Worm (Caenorhabditis elegans) whole organism, L1 larva: Measurements from ENCODE around the gene appg-2.

Source experiments
- C04F5.9 ChIP-seq: sonication (generic microtip); optimal IDR thresholded peaks from 2 replicates; lab custom pipeline; 2016; ENCODE audit warnings: missing genetic modification characterization, missing compliant biosample characterization
- F16B12.6 ChIP-seq: fragments of 150-350 bp; optimal IDR thresholded peaks from 2 replicates; lab custom pipeline; 2014; ENCODE audit warnings: missing biosample characterization, missing genetic modification characterization
- aly-2 ChIP-seq: fragments of 150-350 bp; optimal IDR thresholded peaks from 2 replicates; lab custom pipeline; 2014; ENCODE audit warnings: missing biosample characterization, missing genetic modification characterization
- blmp-1 ChIP-seq: fragments of 150-350 bp; optimal IDR thresholded peaks from 2 replicates; lab custom pipeline; 2014; ENCODE audit warnings: missing biosample characterization, missing genetic modification characterization
- ceh-63 ChIP-seq: fragments of 200-800 bp; sonication (Bioruptor generic); optimal IDR thresholded peaks from 2 replicates; lab custom pipeline; 2018; ENCODE audit warnings: mild to moderate bottlenecking, missing genetic modification characterization, missing compliant biosample characterization
- ceh-8 ChIP-seq: fragments of 200-800 bp; sonication (Bioruptor generic); optimal IDR thresholded peaks from 2 replicates; lab custom pipeline; 2018; ENCODE audit warnings: mild to moderate bottlenecking, missing genetic modification characterization, moderate library complexity, missing compliant biosample characterization
- ceh-82 ChIP-seq, 3 experiments: fragments of 150-350 bp in 1 of 3; sonication (generic microtip) in 2 of 3; optimal IDR thresholded peaks; 2 replicates each; lab custom pipeline; 2014 to 2017; ENCODE audit warnings: missing biosample characterization in 3 of 3, missing genetic modification characterization in 3 of 3
- ceh-88 ChIP-seq: fragments of 200-800 bp; sonication (Bioruptor generic); IDR thresholded peaks from 2 replicates; pipeline ENCODE4 v1.3.6; 2022; ENCODE audit warnings: missing genetic modification characterization, missing compliant biosample characterization
- ces-1 ChIP-seq: fragments of 150-350 bp; optimal IDR thresholded peaks from 2 replicates; lab custom pipeline; 2014; ENCODE audit warnings: missing biosample characterization, missing genetic modification reagents, missing genetic modification characterization
- dpl-1 ChIP-seq, 3 experiments: fragments of 150-350 bp in 2 of 3; sonication (generic microtip) in 1 of 3; optimal IDR thresholded peaks; 2 replicates each; lab custom pipeline; 2014 to 2017; ENCODE audit warnings: missing biosample characterization in 3 of 3, missing genetic modification characterization in 3 of 3, missing genetic modification reagents in 3 of 3
- dsc-1 ChIP-seq: sonication (generic microtip); optimal IDR thresholded peaks from 2 replicates; lab custom pipeline; 2016; ENCODE audit warnings: mild to moderate bottlenecking, missing genetic modification characterization, missing compliant biosample characterization
- efl-1 ChIP-seq, 4 experiments: fragments of 150-350 bp; optimal IDR thresholded peaks in 3 of 4; peaks in 1 of 4; 1 replicate in 1 of 4; 2 replicates in 3 of 4; lab custom pipeline; 2014; ENCODE audit warnings: missing biosample characterization in 2 of 4, missing genetic modification characterization in 2 of 4, missing genetic modification reagents in 2 of 4
- egl-27 ChIP-seq, 2 experiments: fragments of 150-350 bp in 1 of 2; sonication (generic microtip); optimal IDR thresholded peaks; 3 replicates each; lab custom pipeline; 2017 to 2018; ENCODE audit warnings: missing biosample characterization in 2 of 2, missing genetic modification characterization in 2 of 2, missing genetic modification reagents in 2 of 2
- fkh-8 ChIP-seq: sonication (generic microtip); optimal IDR thresholded peaks from 2 replicates; lab custom pipeline; 2016; ENCODE audit warnings: mild to moderate bottlenecking, missing genetic modification characterization, missing compliant biosample characterization
- fos-1 ChIP-seq: fragments of 150-350 bp; optimal IDR thresholded peaks from 2 replicates; lab custom pipeline; 2014; ENCODE audit warnings: missing biosample characterization, missing genetic modification characterization
- irx-1 ChIP-seq: sonication (generic microtip); optimal IDR thresholded peaks from 2 replicates; lab custom pipeline; 2016; ENCODE audit warnings: missing genetic modification characterization, missing compliant biosample characterization
- jun-1 ChIP-seq: fragments of 150-350 bp; optimal IDR thresholded peaks from 2 replicates; lab custom pipeline; 2014; ENCODE audit warnings: missing biosample characterization, missing genetic modification reagents, missing genetic modification characterization
- lin-14 ChIP-seq: fragments of 200-800 bp; sonication (Bioruptor generic); optimal IDR thresholded peaks from 2 replicates; lab custom pipeline; 2018; ENCODE audit warnings: mild to moderate bottlenecking, missing genetic modification characterization, moderate library complexity, missing compliant biosample characterization
- lin-15B ChIP-seq: fragments of 150-350 bp; sonication (generic microtip); optimal IDR thresholded peaks from 3 replicates; lab custom pipeline; 2014; ENCODE audit warnings: missing biosample characterization, missing genetic modification characterization
- lin-35 ChIP-seq, 2 experiments: fragments of 150-350 bp; optimal IDR thresholded peaks; 2 replicates each; lab custom pipeline; 2014; ENCODE audit warnings: missing biosample characterization in 2 of 2, missing genetic modification characterization in 2 of 2, missing genetic modification reagents in 2 of 2
- lin-39 ChIP-seq: fragments of 150-350 bp; optimal IDR thresholded peaks from 2 replicates; lab custom pipeline; 2014; ENCODE audit warnings: missing biosample characterization, missing genetic modification reagents, missing genetic modification characterization
- mab-9 ChIP-seq: fragments of 200-800 bp; sonication (Bioruptor generic); IDR thresholded peaks from 2 replicates; pipeline ENCODE4 v1.3.6; 2022; ENCODE audit warnings: missing genetic modification reagents, missing genetic modification characterization, missing compliant biosample characterization
- nhr-11 ChIP-seq: fragments of 150-350 bp; optimal IDR thresholded peaks from 2 replicates; lab custom pipeline; 2014; ENCODE audit warnings: missing biosample characterization, missing genetic modification characterization
- nhr-12 ChIP-seq: sonication (generic microtip); optimal IDR thresholded peaks from 2 replicates; lab custom pipeline; 2017; ENCODE audit warnings: missing biosample characterization, missing genetic modification characterization
- nhr-19 ChIP-seq: fragments of 200-800 bp; sonication (Bioruptor generic); conservative IDR thresholded peaks from 2 replicates; pipeline ENCODE4 v1.3.6; 2022; ENCODE audit warnings: missing genetic modification characterization, missing compliant biosample characterization
- nhr-237 ChIP-seq: fragments of 150-350 bp; optimal IDR thresholded peaks from 2 replicates; lab custom pipeline; 2014; ENCODE audit warnings: missing biosample characterization, missing genetic modification characterization
- nhr-47 ChIP-seq: sonication (generic microtip); optimal IDR thresholded peaks from 2 replicates; lab custom pipeline; 2016; ENCODE audit warnings: mild to moderate bottlenecking, missing genetic modification characterization, moderate library complexity, missing compliant biosample characterization
- nhr-71 ChIP-seq: sonication (generic microtip); optimal IDR thresholded peaks from 2 replicates; lab custom pipeline; 2016; ENCODE audit warnings: mild to moderate bottlenecking, missing genetic modification characterization, moderate library complexity, missing compliant biosample characterization
- nhr-76 ChIP-seq: sonication (generic microtip); optimal IDR thresholded peaks from 2 replicates; lab custom pipeline; 2017; ENCODE audit warnings: missing biosample characterization, missing genetic modification characterization
- nhr-77 ChIP-seq: fragments of 150-350 bp; optimal IDR thresholded peaks from 2 replicates; lab custom pipeline; 2014; ENCODE audit warnings: missing biosample characterization, missing genetic modification characterization
- nhr-85 ChIP-seq: sonication (generic microtip); peaks from one replicate; lab custom pipeline; 2016; ENCODE audit warnings: missing genetic modification characterization, inconsistent platforms, missing compliant biosample characterization
- nhr-90 ChIP-seq: sonication (generic microtip); optimal IDR thresholded peaks from 2 replicates; lab custom pipeline; 2016; ENCODE audit warnings: mild to moderate bottlenecking, missing genetic modification characterization, missing compliant biosample characterization; ENCODE audit not compliant: poor library complexity
- pag-3 ChIP-seq: sonication (generic microtip); optimal IDR thresholded peaks from 2 replicates; lab custom pipeline; 2017; ENCODE audit warnings: missing genetic modification characterization, mild to moderate bottlenecking, missing compliant biosample characterization, antibody characterized with exemption, borderline replicate concordance; ENCODE audit not compliant: insufficient read depth
- rnt-1 ChIP-seq: sonication (generic microtip); optimal IDR thresholded peaks from 2 replicates; lab custom pipeline; 2016; ENCODE audit warnings: mild to moderate bottlenecking, missing genetic modification characterization, moderate library complexity, missing compliant biosample characterization
- snpc-4 ChIP-seq: fragments of 150-350 bp; optimal IDR thresholded peaks from 2 replicates; lab custom pipeline; 2014; ENCODE audit warnings: missing biosample characterization, missing genetic modification characterization
- snu-23 ChIP-seq: sonication (generic microtip); optimal IDR thresholded peaks from 2 replicates; lab custom pipeline; 2016; ENCODE audit warnings: missing genetic modification characterization, missing compliant biosample characterization
- sptf-1 ChIP-seq: fragments of 150-350 bp; optimal IDR thresholded peaks from 2 replicates; lab custom pipeline; 2014; ENCODE audit warnings: missing biosample characterization, missing genetic modification characterization
- sup-37 ChIP-seq: fragments of 200-800 bp; sonication (Bioruptor generic); optimal IDR thresholded peaks from 2 replicates; lab custom pipeline; 2018; ENCODE audit warnings: mild to moderate bottlenecking, missing genetic modification characterization, missing compliant biosample characterization
- swsn-7 ChIP-seq: sonication (generic microtip); optimal IDR thresholded peaks from 2 replicates; lab custom pipeline; 2016; ENCODE audit warnings: missing genetic modification characterization, missing compliant biosample characterization
- tbx-2 ChIP-seq: sonication (generic microtip); optimal IDR thresholded peaks from 2 replicates; lab custom pipeline; 2016; ENCODE audit warnings: missing genetic modification characterization, missing compliant biosample characterization
- unc-130 ChIP-seq: fragments of 150-350 bp; optimal IDR thresholded peaks from 2 replicates; lab custom pipeline; 2017; ENCODE audit warnings: missing biosample characterization, missing genetic modification characterization, inconsistent platforms
- unc-30 ChIP-seq: sonication (generic microtip); optimal IDR thresholded peaks from 2 replicates; lab custom pipeline; 2017; ENCODE audit warnings: missing biosample characterization, missing genetic modification characterization
- unc-62 ChIP-seq: fragments of 150-350 bp; optimal IDR thresholded peaks from 2 replicates; lab custom pipeline; 2014; ENCODE audit warnings: missing biosample characterization, missing genetic modification reagents, missing genetic modification characterization
- unc-98 ChIP-seq: fragments of 200-800 bp; sonication (Bioruptor generic); IDR thresholded peaks from 2 replicates; pipeline ENCODE4 v1.3.6; 2022; ENCODE audit warnings: missing genetic modification characterization, missing compliant biosample characterization
- xbp-1 ChIP-seq: sonication (generic microtip); optimal IDR thresholded peaks from 2 replicates; lab custom pipeline; 2016; ENCODE audit warnings: missing genetic modification characterization, missing compliant biosample characterization
- zip-4 ChIP-seq: fragments of 200-800 bp; sonication (Bioruptor generic); optimal IDR thresholded peaks from 2 replicates; lab custom pipeline; 2018; ENCODE audit warnings: mild to moderate bottlenecking, missing genetic modification characterization, moderate library complexity, missing compliant biosample characterization
- ztf-11 ChIP-seq, 2 experiments: sonication (generic microtip); optimal IDR thresholded peaks; 2 replicates each; lab custom pipeline; 2016 to 2017; ENCODE audit warnings: missing genetic modification characterization in 2 of 2, missing biosample characterization in 1 of 2, missing compliant biosample characterization in 1 of 2
- ztf-4 ChIP-seq: fragments of 150-350 bp; optimal IDR thresholded peaks from 2 replicates; lab custom pipeline; 2014; ENCODE audit warnings: missing biosample characterization, missing genetic modification characterization

appg-2 gene

DNA sequence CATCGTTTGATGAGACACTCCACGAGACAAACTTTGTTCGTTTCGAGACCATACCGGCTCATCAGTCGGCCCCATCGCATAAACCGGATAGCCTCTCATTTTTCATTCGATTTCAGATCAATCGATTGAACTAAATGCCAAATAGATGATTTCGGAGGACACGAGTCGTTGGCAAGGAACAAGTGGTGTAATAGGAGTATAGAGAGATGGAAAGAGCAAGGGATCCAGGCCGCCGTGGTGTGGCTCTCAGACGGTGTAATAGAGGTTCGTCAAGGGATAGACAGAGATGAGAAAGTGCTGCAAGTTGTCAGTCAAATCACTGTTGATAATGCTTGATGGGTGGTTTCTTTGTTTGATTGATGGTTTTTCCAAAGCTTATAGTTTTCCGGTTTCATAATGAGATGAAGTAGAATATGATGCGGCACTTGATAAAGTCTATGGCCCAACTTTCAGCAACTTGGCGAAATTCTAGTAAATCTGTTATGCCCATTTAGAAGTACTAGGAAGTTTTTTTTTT is 17.4 kb upstream of the appg-2 start, which contains the start of gene sgn-1:
Gene sgn-1, minus strand, starts transcription at position 220 of the 517 bp plus-strand sequence.
- TF ChIP-seq unc-62 (GFP tag; lab: Kevin White, UChicago), result no peak
- no peak for TF ChIP-seq aly-2 (tag; lab: Kevin White, UChicago)
- TF ChIP-seq swsn-7, result no peak
- TF ChIP-seq lin-14 (GFP tag; lab: Kevin White, UChicago), result peak; percentile 39
- TF ChIP-seq ceh-8 (GFP tag; lab: Kevin White, UChicago), result no peak
- TF ChIP-seq nhr-237 (tag; lab: Kevin White, UChicago), result no peak
- no peak for TF ChIP-seq lin-35 (GFP tag; optimal IDR thresholded peaks at IDR 0.05; lab: Kevin White, UChicago)
- TF ChIP-seq snpc-4 (tag; lab: Kevin White, UChicago), result no peak
- no peak for TF ChIP-seq jun-1 (tag; lab: Kevin White, UChicago)
- no peak for TF ChIP-seq ceh-63 (GFP tag; lab: Kevin White, UChicago)
- peak; percentile 24 for TF ChIP-seq dsc-1 (tag; lab: Kevin White, UChicago)
- TF ChIP-seq unc-98 (GFP tag; lab: Robert Waterston, UW), result no peak
- no peak for TF ChIP-seq unc-130 (tag; lab: Kevin White, UChicago)
- no peak for TF ChIP-seq zip-4 (GFP tag; lab: Kevin White, UChicago)
- no peak for TF ChIP-seq C04F5.9 (tag; lab: Kevin White, UChicago)
- TF ChIP-seq pag-3 (tag; lab: Kevin White, UChicago), result peak; percentile 17
- TF ChIP-seq sptf-1 (tag; lab: Kevin White, UChicago), result no peak
- TF ChIP-seq nhr-11, result no peak
- peak; percentile 14 for TF ChIP-seq nhr-71
- TF ChIP-seq rnt-1 (tag; lab: Kevin White, UChicago), result peak; percentile 58
- TF ChIP-seq lin-39, result no peak
- no peak for TF ChIP-seq irx-1

DNA sequence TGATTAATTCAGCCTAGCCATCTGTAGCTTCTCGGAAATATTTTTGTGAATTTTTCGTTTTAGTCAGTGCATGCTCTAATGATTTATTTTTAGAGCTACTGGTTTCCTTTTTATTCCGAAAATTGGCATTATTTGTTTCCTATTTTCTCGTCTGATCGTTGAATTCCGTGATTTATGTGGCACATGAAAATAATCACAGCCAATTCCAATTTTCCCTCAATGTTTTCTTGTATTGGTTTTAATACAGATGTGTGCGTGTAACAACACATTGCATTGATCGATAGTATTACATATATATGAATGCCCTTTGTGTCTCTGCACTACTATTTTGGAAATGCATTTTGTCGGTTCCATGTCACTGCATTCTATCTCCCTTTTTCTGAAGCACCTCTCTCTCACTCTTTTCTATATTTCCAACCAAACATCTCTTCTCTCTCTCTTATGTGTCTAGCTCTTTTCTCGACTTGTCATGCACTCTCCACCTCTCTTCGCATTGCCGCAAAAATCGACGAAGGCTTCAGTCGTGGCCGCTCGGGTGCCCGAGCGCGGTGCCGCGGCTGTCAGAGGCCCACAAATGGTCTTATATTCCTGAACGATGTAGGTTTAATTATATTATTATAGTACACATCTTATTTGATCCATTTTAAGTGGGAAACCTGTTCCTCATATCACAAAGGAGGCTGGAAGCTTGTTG is 16.5 kb upstream of the appg-2 start:
- TF ChIP-seq xbp-1 (tag; lab: Kevin White, UChicago) (peak; percentile 3), efl-1 (optimal IDR thresholded peaks at IDR 0.05; lab: Kevin White, UChicago) (peak; percentile 28 to 57), efl-1 (GFP tag; optimal IDR thresholded peaks at IDR 0.05 in 1 of 2; lab: Kevin White, UChicago) (no peak), ztf-11 (tag; optimal IDR thresholded peaks at IDR 0.05; lab: Kevin White, UChicago) (no peak), lin-39 (no peak), nhr-47 (tag; lab: Kevin White, UChicago) (peak; percentile 27), ztf-4 (tag; lab: Kevin White, UChicago) (no peak), blmp-1 (tag; lab: Kevin White, UChicago) (no peak), nhr-85 (tag; lab: Kevin White, UChicago) (no peak), nhr-77 (tag; lab: Kevin White, UChicago) (no peak), nhr-71 (peak; percentile 52), fos-1 (tag; lab: Kevin White, UChicago) (peak; percentile 24), unc-98 (GFP tag; lab: Robert Waterston, UW) (no peak), fkh-8 (tag; lab: Kevin White, UChicago) (peak; percentile 32), nhr-76 (no peak), unc-130 (tag; lab: Kevin White, UChicago) (no peak), irx-1 (no peak), nhr-19 (GFP tag; lab: Robert Waterston, UW) (no peak), nhr-12 (tag; lab: Kevin White, UChicago) (no peak), dpl-1 (GFP tag; optimal IDR thresholded peaks at IDR 0.05; lab: Kevin White, UChicago) (peak in 1 of 3 experiments; percentile 26), snpc-4 (tag; lab: Kevin White, UChicago) (no peak), F16B12.6 (tag; lab: Kevin White, UChicago) (peak; percentile 5), tbx-2 (no peak), pag-3 (tag; lab: Kevin White, UChicago) (no peak), mab-9 (GFP tag; lab: Robert Waterston, UW) (no peak), dsc-1 (tag; lab: Kevin White, UChicago) (peak; percentile 97), nhr-90 (tag; lab: Kevin White, UChicago) (peak; percentile 19), lin-15B (no peak), ceh-82 (tag; optimal IDR thresholded peaks at IDR 0.05; lab: Kevin White, UChicago) (peak in 1 of 3 experiments; percentile 41), ceh-88 (no peak), unc-30 (no peak), sup-37 (GFP tag; lab: Kevin White, UChicago) (no peak), ces-1 (GFP tag; lab: Kevin White, UChicago) (no peak), jun-1 (tag; lab: Kevin White, UChicago) (peak; percentile 30), snu-23 (GFP tag; lab: Kevin White, UChicago) (peak; percentile 52), unc-62 (GFP tag; lab: Kevin White, UChicago) (no peak), egl-27 (tag; optimal IDR thresholded peaks at IDR 0.05; lab: Kevin White, UChicago) (no peak)
